Worm (Caenorhabditis elegans): ENCODE results near the gene nlp-78.
A peak's percentile ranks its signal among the peaks of the same experiment; 100 is the strongest.

The nlp-78 gene

DNA sequence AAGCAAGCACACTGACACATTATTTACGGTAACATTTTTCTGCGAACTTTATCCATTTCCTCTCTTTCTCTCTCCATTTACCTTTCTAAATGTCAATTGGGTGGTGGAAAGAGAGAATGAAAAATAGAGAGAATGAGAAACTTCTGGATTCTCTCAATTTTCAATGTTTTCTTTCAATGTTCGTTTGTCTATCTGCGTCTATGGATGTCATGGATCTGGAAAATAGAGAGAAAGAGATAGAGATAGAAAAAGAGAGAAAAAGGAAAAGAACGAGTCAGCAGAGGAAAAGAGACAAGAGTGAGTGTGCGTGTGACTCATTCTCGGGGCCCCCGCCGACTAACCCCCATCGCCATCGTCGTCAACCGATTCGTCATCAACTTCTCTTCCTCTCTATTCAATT, 23.1 kb upstream of the nlp-78 start, which contains the start of gene jun-1 (continued):
- TF ChIP-seq ztf-25 (GFP tag; IDR thresholded peaks at IDR 0.05): no peak
- no peak for TF ChIP-seq aptf-3 (GFP tag; IDR thresholded peaks at IDR 0.05)
- TF ChIP-seq gei-17 (GFP tag; optimal IDR thresholded peaks at IDR 0.05): peak; percentile 23
- TF ChIP-seq nhr-120 (GFP tag; IDR thresholded peaks at IDR 0.05): no peak
- no peak for TF ChIP-seq snpc-1.1 (tag; optimal IDR thresholded peaks at IDR 0.05; ENCODE audit: insufficient read depth)
- no peak for TF ChIP-seq madf-6 (GFP tag; IDR thresholded peaks at IDR 0.05)
- TF ChIP-seq rcor-1 (GFP tag; IDR thresholded peaks at IDR 0.05): peak; percentile 49
- 0 out of 2 replicates have a peak, but pooled peaks have one; percentile 20 for TF ChIP-seq egrh-3 (GFP tag; IDR thresholded peaks at IDR 0.05)
- peak; percentile 41 for TF ChIP-seq madf-10 (tag; optimal IDR thresholded peaks at IDR 0.05)
- no peak for TF ChIP-seq repo-1 (tag; optimal IDR thresholded peaks at IDR 0.05)
- TF ChIP-seq B0261.1 (tag; optimal IDR thresholded peaks at IDR 0.05): no peak
- no peak for TF ChIP-seq let-526 (GFP tag; IDR thresholded peaks at IDR 0.05)
- TF ChIP-seq ztf-26 (tag; optimal IDR thresholded peaks at IDR 0.05): peak; percentile 69
- no peak for TF ChIP-seq egl-18 (GFP tag; IDR thresholded peaks at IDR 0.05)
- no peak for TF ChIP-seq let-607 (tag; optimal IDR thresholded peaks at IDR 0.05)
- no peak for TF ChIP-seq sdz-38 (tag; optimal IDR thresholded peaks at IDR 0.05)
- peak; percentile 28 for TF ChIP-seq lin-54 (GFP tag; optimal IDR thresholded peaks at IDR 0.05)
- no peak for TF ChIP-seq ets-4 (GFP tag; optimal IDR thresholded peaks at IDR 0.05)
- no peak for TF ChIP-seq D2030.7 (GFP tag; IDR thresholded peaks at IDR 0.05)
- no peak for TF ChIP-seq F37B4.10 (GFP tag; IDR thresholded peaks at IDR 0.05)
- 0 out of 2 replicates have a peak, but pooled peaks have one; percentile 20 for TF ChIP-seq hsf-1 (GFP tag; IDR thresholded peaks at IDR 0.05)
- TF ChIP-seq madf-8 (GFP tag; conservative IDR thresholded peaks at IDR 0.05): no peak
- TF ChIP-seq ceh-100 (GFP tag; IDR thresholded peaks at IDR 0.05): no peak
- TF ChIP-seq mel-28 (tag; optimal IDR thresholded peaks at IDR 0.05; ENCODE audit: borderline replicate concordance): no peak
- no peak for TF ChIP-seq egl-44 (GFP tag; IDR thresholded peaks at IDR 0.05)
- TF ChIP-seq sptf-2 (GFP tag; optimal IDR thresholded peaks at IDR 0.05): no peak
- TF ChIP-seq snpc-4 (GFP tag; optimal IDR thresholded peaks at IDR 0.05): no peak
- TF ChIP-seq snpc-4 (tag; optimal IDR thresholded peaks at IDR 0.05): peak in 3 of 4 experiments; percentile 3 to 36 (median 26)
- no peak for TF ChIP-seq F57C9.4 (tag; optimal IDR thresholded peaks at IDR 0.05)
- no peak for TF ChIP-seq sea-2 (GFP tag; IDR thresholded peaks at IDR 0.05)
- no peak for TF ChIP-seq Y53F4B.3 (GFP tag; IDR thresholded peaks at IDR 0.05)
- no peak for TF ChIP-seq hlh-26 (GFP tag; conservative IDR thresholded peaks at IDR 0.05)
- TF ChIP-seq B0019.2 (GFP tag; conservative IDR thresholded peaks at IDR 0.05): no peak
- TF ChIP-seq Y67H2A.10 (GFP tag; conservative IDR thresholded peaks at IDR 0.05): no peak
- TF ChIP-seq F33H1.4 (GFP tag; IDR thresholded peaks at IDR 0.05): no peak
- no peak for TF ChIP-seq ccch-3 (GFP tag; optimal IDR thresholded peaks at IDR 0.05)
- TF ChIP-seq F49E8.2 (tag; optimal IDR thresholded peaks at IDR 0.05; ENCODE audit: insufficient read depth): no peak
- peak in 1 of 3 experiments; percentile 77 for TF ChIP-seq lin-35 (GFP tag; optimal IDR thresholded peaks at IDR 0.05)
- no peak for TF ChIP-seq die-1 (tag; optimal IDR thresholded peaks at IDR 0.05)
- TF ChIP-seq F10E7.11 (tag; optimal IDR thresholded peaks at IDR 0.05): no peak
- TF ChIP-seq ZK185.1 (tag; optimal IDR thresholded peaks at IDR 0.05; ENCODE audit: poor library complexity, severe bottlenecking): peak; percentile 34
- TF ChIP-seq pha-4 (tag; optimal IDR thresholded peaks at IDR 0.05): no peak
- no peak for TF ChIP-seq ceh-40 (GFP tag; IDR thresholded peaks at IDR 0.05)
- TF ChIP-seq ama-1 (optimal IDR thresholded peaks at IDR 0.05): no peak
- no peak for TF ChIP-seq ama-1 (GFP tag; optimal IDR thresholded peaks at IDR 0.05)
- TF ChIP-seq snpc-3.4 (tag; optimal IDR thresholded peaks at IDR 0.05): no peak
- no peak for TF ChIP-seq aptf-2 (GFP tag; conservative IDR thresholded peaks at IDR 0.05)
- TF ChIP-seq unc-130 (GFP tag; optimal IDR thresholded peaks at IDR 0.05): no peak
- TF ChIP-seq Y56A3A.18 (GFP tag; IDR thresholded peaks at IDR 0.05): no peak
